Worm (Caenorhabditis elegans) whole organism, L4/young adult: ENCODE data around the gene fbxb-83.

Experiments
- W03F9.2 ChIP-seq: fragments of 150-350 bp; optimal IDR thresholded peaks from 2 replicates; lab custom pipeline; 2014; ENCODE audit warnings: missing biosample characterization, missing genetic modification characterization
- him-1 ChIP-seq: sonication (generic microtip); optimal IDR thresholded peaks from 2 replicates; lab custom pipeline; 2016; ENCODE audit warnings: missing genotype, missing genetic modification reagents, missing genetic modification characterization, missing compliant biosample characterization

ce11 chrIII:149132-149531 is 4.1 kb upstream of the fbxb-83 start:
- TF ChIP-seq him-1 (no peak), W03F9.2 (tag; lab: Kevin White, UChicago) (no peak)
